Worm (Caenorhabditis elegans) whole organism, mixed stage, embryonic: ENCODE results near the gene zzz-1.

Experiments used
- elt-1 ChIP-seq: sonication (generic microtip); optimal IDR thresholded peaks from 2 replicates; lab custom pipeline; 2017; ENCODE audit warnings: missing genetic modification characterization, mild to moderate bottlenecking, missing compliant biosample characterization, antibody characterized with exemption, moderate library complexity, borderline replicate concordance; ENCODE audit not compliant: insufficient read depth
- unc-62 ChIP-seq: fragments of 150-350 bp; optimal IDR thresholded peaks from 2 replicates; lab custom pipeline; 2014; ENCODE audit warnings: missing biosample characterization, missing genetic modification reagents, missing genetic modification characterization

DNA sequence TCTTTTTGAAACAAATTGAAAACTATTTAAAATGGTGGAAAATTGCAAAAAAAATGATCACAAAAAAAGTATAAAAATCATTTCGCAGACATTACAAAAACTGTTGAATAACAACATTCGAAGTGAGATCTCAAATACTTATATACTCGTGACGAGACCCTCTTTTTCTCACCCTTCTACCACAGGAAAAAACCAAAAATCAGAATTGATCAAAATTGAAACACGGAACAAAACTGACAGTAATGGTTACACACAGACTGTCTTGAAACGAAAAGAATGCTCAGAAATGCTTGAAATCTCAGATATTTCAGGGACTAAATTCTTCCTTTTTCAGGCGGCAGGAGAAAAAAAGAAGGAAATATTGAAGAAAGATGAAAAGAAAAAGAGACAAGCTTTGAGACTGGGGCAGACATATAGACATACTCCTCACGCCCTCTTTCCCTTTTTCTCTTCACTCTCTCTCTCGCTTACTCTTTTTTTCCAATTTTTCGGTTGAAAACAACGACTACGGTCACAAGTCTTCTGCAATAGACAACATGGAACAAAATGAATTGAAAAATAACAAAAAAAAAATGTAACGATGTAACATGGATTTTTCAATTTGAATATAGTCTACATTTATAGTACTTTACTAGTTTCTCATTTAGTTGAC, 47.2 kb downstream of the zzz-1 start:
- TF ChIP-seq elt-1 (tag; lab: Kevin White, UChicago), result no peak
- TF ChIP-seq unc-62 (GFP tag; lab: Kevin White, UChicago), result no peak
